Fruit fly (Drosophila melanogaster) whole organism, embryonic: ENCODE data around the gene Prp3.

Source experiments
- Atf6 ChIP-seq: fragments of 200-800 bp; sonication (Bioruptor generic); IDR thresholded peaks from 2 replicates; pipeline ENCODE4 v1.3.6; 2022; ENCODE audit warnings: missing biosample characterization, missing genetic modification characterization
- BtbVII ChIP-seq: fragments of 200-800 bp; sonication (Bioruptor generic); optimal IDR thresholded peaks from 3 replicates; lab custom pipeline; 2017; ENCODE audit warnings: missing biosample characterization, mild to moderate bottlenecking, missing genetic modification characterization
- CG10147 ChIP-seq: fragments of 200-800 bp; sonication (Bioruptor generic); optimal IDR thresholded peaks from 2 replicates; lab custom pipeline; 2019; ENCODE audit warnings: missing biosample characterization, mild to moderate bottlenecking, missing genetic modification characterization, moderate library complexity
- CG12155 ChIP-seq: fragments of 200-800 bp; sonication (Bioruptor generic); optimal IDR thresholded peaks from 3 replicates; lab custom pipeline; 2016; ENCODE audit warnings: missing biosample characterization, missing genetic modification characterization
- CG12744 ChIP-seq: fragments of 200-800 bp; sonication (Bioruptor generic); optimal IDR thresholded peaks from 2 replicates; lab custom pipeline; 2016; ENCODE audit warnings: missing biosample characterization, missing genetic modification characterization
- CG12769 ChIP-seq: fragments of 200-800 bp; sonication (Bioruptor generic); optimal IDR thresholded peaks from 2 replicates; lab custom pipeline; 2019; ENCODE audit warnings: missing biosample characterization, mild to moderate bottlenecking, missing genetic modification characterization, moderate library complexity
- CG17328 ChIP-seq: fragments of 200-800 bp; sonication (Bioruptor generic); IDR thresholded peaks from 2 replicates; pipeline ENCODE4 v1.3.6; 2022; ENCODE audit warnings: missing biosample characterization, missing genetic modification characterization
- CG17612 ChIP-seq: fragments of 200-800 bp; sonication (Bioruptor generic); IDR thresholded peaks from 2 replicates; pipeline ENCODE4 v1.3.6; 2022; ENCODE audit warnings: missing biosample characterization, missing genetic modification characterization
- CG18619 ChIP-seq: fragments of 200-800 bp; sonication (Bioruptor generic); optimal IDR thresholded peaks from 3 replicates; lab custom pipeline; 2017; ENCODE audit warnings: missing biosample characterization, mild to moderate bottlenecking, missing genetic modification characterization
- CG30431 ChIP-seq: fragments of 200-800 bp; sonication (Bioruptor generic); optimal IDR thresholded peaks from 2 replicates; lab custom pipeline; 2017; ENCODE audit warnings: missing biosample characterization, missing genetic modification characterization
- CG32772 ChIP-seq: fragments of 200-800 bp; sonication (Bioruptor generic); IDR thresholded peaks from 2 replicates; pipeline ENCODE4 v1.3.6; 2022; ENCODE audit warnings: missing biosample characterization, missing genetic modification characterization
- CG4328 ChIP-seq: fragments of 200-800 bp; sonication (Bioruptor generic); optimal IDR thresholded peaks from 3 replicates; lab custom pipeline; 2017; ENCODE audit warnings: missing biosample characterization, missing genetic modification reagents, missing genetic modification characterization
- CG4424 ChIP-seq: fragments of 200-800 bp; sonication (Bioruptor generic); optimal IDR thresholded peaks from 3 replicates; lab custom pipeline; 2016; ENCODE audit warnings: missing biosample characterization, missing genetic modification characterization
- CG4820 ChIP-seq: fragments of 200-800 bp; sonication (Bioruptor generic); optimal IDR thresholded peaks from 3 replicates; lab custom pipeline; 2016; ENCODE audit warnings: missing biosample characterization, missing genetic modification characterization
- CG6654 ChIP-seq: fragments of 200-800 bp; sonication (Bioruptor generic); optimal IDR thresholded peaks from 2 replicates; lab custom pipeline; 2017; ENCODE audit warnings: missing biosample characterization, mild to moderate bottlenecking, missing genetic modification characterization
- CG7963 ChIP-seq: fragments of 200-800 bp; sonication (Bioruptor generic); IDR thresholded peaks from 3 replicates; pipeline ENCODE4 v1.3.6; 2022; ENCODE audit warnings: missing biosample characterization, missing genetic modification characterization; ENCODE audit not compliant: partially characterized antibody
- CG9215 ChIP-seq: fragments of 200-800 bp; sonication (Bioruptor generic); IDR thresholded peaks from 2 replicates; pipeline ENCODE4 v1.3.6; 2022; ENCODE audit warnings: missing biosample characterization, missing genetic modification characterization
- CG9727 ChIP-seq: fragments of 200-800 bp; sonication (Bioruptor generic); optimal IDR thresholded peaks from 3 replicates; lab custom pipeline; 2017; ENCODE audit warnings: missing biosample characterization, mild to moderate bottlenecking, missing genetic modification characterization
- Camta ChIP-seq: fragments of 200-800 bp; sonication (Bioruptor generic); optimal IDR thresholded peaks from 2 replicates; lab custom pipeline; 2016; ENCODE audit warnings: missing biosample characterization, missing genetic modification characterization
- CkIIα-i1 ChIP-seq: fragments of 200-800 bp; sonication (Bioruptor generic); IDR thresholded peaks from 2 replicates; pipeline ENCODE4 v1.3.6; 2022; ENCODE audit warnings: missing biosample characterization, missing genetic modification characterization
- CoRest ChIP-seq: fragments of 200-800 bp; sonication (Bioruptor generic); optimal IDR thresholded peaks from 3 replicates; lab custom pipeline; 2018; ENCODE audit warnings: missing biosample characterization, mild to moderate bottlenecking, missing genetic modification characterization, moderate library complexity
- Dp ChIP-seq: fragments of 200-800 bp; sonication (Bioruptor generic); optimal IDR thresholded peaks from 2 replicates; lab custom pipeline; 2018; ENCODE audit warnings: missing biosample characterization, mild to moderate bottlenecking, missing genetic modification characterization, moderate library complexity
- E2f1 ChIP-seq: fragments of 200-800 bp; sonication (Bioruptor generic); IDR thresholded peaks from 2 replicates; pipeline ENCODE4 v1.3.6; 2022; ENCODE audit warnings: missing biosample characterization, missing genetic modification characterization
- MBD-R2 ChIP-seq: fragments of 200-800 bp; sonication (Bioruptor generic); IDR thresholded peaks from 2 replicates; pipeline ENCODE4 v1.3.6; 2022; ENCODE audit warnings: missing biosample characterization, missing genetic modification characterization
- Nf-YC ChIP-seq: fragments of 200-800 bp; optimal IDR thresholded peaks from 3 replicates; lab custom pipeline; 2019; ENCODE audit warnings: missing biosample characterization, mild to moderate bottlenecking, missing genetic modification characterization, moderate library complexity
- Trl ChIP-seq, 3 experiments: fragments of >200 bp in 2 of 3; fragments of 200-800 bp in 1 of 3; sonication (Bioruptor generic) in 1 of 3; optimal IDR thresholded peaks; 2 replicates in 1 of 3; 3 replicates in 2 of 3; lab custom pipeline; 2016 to 2017; ENCODE audit warnings: missing biosample characterization in 1 of 3, missing genetic modification characterization in 1 of 3
- Usf ChIP-seq: fragments of 200-800 bp; sonication (Bioruptor generic); optimal IDR thresholded peaks from 2 replicates; lab custom pipeline; 2017; ENCODE audit warnings: missing genotype, missing biosample characterization, missing genetic modification characterization
- Vsx1 ChIP-seq: fragments of 200-800 bp; sonication (Bioruptor generic); optimal IDR thresholded peaks from 2 replicates; lab custom pipeline; 2017; ENCODE audit warnings: missing biosample characterization, mild to moderate bottlenecking, missing genetic modification characterization, missing genetic modification reagents
- cas ChIP-seq: fragments of 200-800 bp; sonication (Bioruptor generic); IDR thresholded peaks from 2 replicates; pipeline ENCODE4 v1.3.6; 2022; ENCODE audit warnings: missing biosample characterization, missing genetic modification characterization
- dan ChIP-seq: fragments of 200-800 bp; sonication (Bioruptor generic); IDR thresholded peaks from 2 replicates; pipeline ENCODE4 v1.3.6; 2022; ENCODE audit warnings: missing biosample characterization, missing genetic modification characterization
- dmrt11E ChIP-seq: fragments of 200-800 bp; sonication (Bioruptor generic); optimal IDR thresholded peaks from 3 replicates; lab custom pipeline; 2018; ENCODE audit warnings: missing biosample characterization, mild to moderate bottlenecking, missing genetic modification characterization, moderate library complexity
- emc ChIP-seq: fragments of 200-800 bp; sonication (Bioruptor generic); optimal IDR thresholded peaks from 2 replicates; lab custom pipeline; 2016; ENCODE audit warnings: missing biosample characterization, missing genetic modification characterization
- eyg ChIP-seq: fragments of 200-800 bp; sonication (Bioruptor generic); optimal IDR thresholded peaks from 3 replicates; lab custom pipeline; 2016; ENCODE audit warnings: missing biosample characterization, missing genetic modification characterization
- fd64A ChIP-seq: fragments of 200-800 bp; sonication (Bioruptor generic); optimal IDR thresholded peaks from 3 replicates; lab custom pipeline; 2018; ENCODE audit warnings: missing biosample characterization, mild to moderate bottlenecking, missing genetic modification characterization
- ftz-f1 ChIP-seq: fragments of 200-800 bp; sonication (Bioruptor generic); optimal IDR thresholded peaks from 2 replicates; lab custom pipeline; 2016; ENCODE audit warnings: missing biosample characterization, missing genetic modification characterization
- insv ChIP-seq, 2 experiments: fragments of 200-800 bp; sonication (Bioruptor generic); optimal IDR thresholded peaks; 3 replicates each; lab custom pipeline; 2016 to 2018; ENCODE audit warnings: missing biosample characterization in 2 of 2, missing genetic modification characterization in 2 of 2
- jumu ChIP-seq: fragments of 200-800 bp; sonication (Bioruptor generic); optimal IDR thresholded peaks from 3 replicates; lab custom pipeline; 2016; ENCODE audit warnings: missing biosample characterization, missing genetic modification characterization
- lola ChIP-seq, 3 experiments: fragments of >200 bp in 2 of 3; fragments of 200-800 bp in 1 of 3; sonication (Bioruptor generic) in 1 of 3; optimal IDR thresholded peaks; 2 replicates each; lab custom pipeline; 2017 to 2019; ENCODE audit warnings: missing biosample characterization in 3 of 3, missing genetic modification characterization in 3 of 3, mild to moderate bottlenecking in 1 of 3, moderate library complexity in 1 of 3
- rib ChIP-seq: fragments of 200-800 bp; sonication (Bioruptor generic); IDR thresholded peaks from 2 replicates; pipeline ENCODE4 v1.3.6; 2022; ENCODE audit warnings: missing biosample characterization, missing genetic modification characterization
- slp2 ChIP-seq: fragments of 200-800 bp; sonication (Bioruptor generic); optimal IDR thresholded peaks from 2 replicates; lab custom pipeline; 2016; ENCODE audit warnings: missing biosample characterization, missing genetic modification characterization
- tgo ChIP-seq: fragments of 200-800 bp; sonication (Bioruptor generic); IDR thresholded peaks from 3 replicates; pipeline ENCODE4 v1.3.6; 2022; ENCODE audit warnings: missing biosample characterization, missing genetic modification characterization
- tll ChIP-seq, 2 experiments: fragments of 200-800 bp in 1 of 2; fragments of >200 bp in 1 of 2; sonication (Bioruptor generic) in 1 of 2; optimal IDR thresholded peaks; 2 replicates each; lab custom pipeline; 2017 to 2019; ENCODE audit warnings: missing biosample characterization in 2 of 2, missing genetic modification characterization in 2 of 2, mild to moderate bottlenecking in 1 of 2, moderate library complexity in 1 of 2
- unc-4 ChIP-seq: fragments of 200-800 bp; sonication (Bioruptor generic); IDR thresholded peaks from 2 replicates; pipeline ENCODE4 v1.3.6; 2022; ENCODE audit warnings: missing biosample characterization, missing genetic modification characterization; ENCODE audit not compliant: partially characterized antibody
- vfl ChIP-seq: fragments of 200-800 bp; sonication (Bioruptor generic); optimal IDR thresholded peaks from 2 replicates; lab custom pipeline; 2016; ENCODE audit warnings: missing biosample characterization, missing genetic modification characterization
- wdn ChIP-seq: fragments of 200-800 bp; sonication (Bioruptor generic); IDR thresholded peaks from 2 replicates; pipeline ENCODE4 v1.3.6; 2022; ENCODE audit warnings: missing biosample characterization, missing genetic modification characterization
- zen2 ChIP-seq: fragments of 200-800 bp; sonication (Bioruptor generic); IDR thresholded peaks from 3 replicates; pipeline ENCODE4 v1.3.6; 2022; ENCODE audit warnings: missing biosample characterization, missing genetic modification characterization; ENCODE audit not compliant: partially characterized antibody
- zf30C ChIP-seq: fragments of 200-800 bp; sonication (Bioruptor generic); optimal IDR thresholded peaks from 3 replicates; lab custom pipeline; 2018; ENCODE audit warnings: missing biosample characterization, mild to moderate bottlenecking, missing genetic modification characterization

The Prp3 gene

DNA sequence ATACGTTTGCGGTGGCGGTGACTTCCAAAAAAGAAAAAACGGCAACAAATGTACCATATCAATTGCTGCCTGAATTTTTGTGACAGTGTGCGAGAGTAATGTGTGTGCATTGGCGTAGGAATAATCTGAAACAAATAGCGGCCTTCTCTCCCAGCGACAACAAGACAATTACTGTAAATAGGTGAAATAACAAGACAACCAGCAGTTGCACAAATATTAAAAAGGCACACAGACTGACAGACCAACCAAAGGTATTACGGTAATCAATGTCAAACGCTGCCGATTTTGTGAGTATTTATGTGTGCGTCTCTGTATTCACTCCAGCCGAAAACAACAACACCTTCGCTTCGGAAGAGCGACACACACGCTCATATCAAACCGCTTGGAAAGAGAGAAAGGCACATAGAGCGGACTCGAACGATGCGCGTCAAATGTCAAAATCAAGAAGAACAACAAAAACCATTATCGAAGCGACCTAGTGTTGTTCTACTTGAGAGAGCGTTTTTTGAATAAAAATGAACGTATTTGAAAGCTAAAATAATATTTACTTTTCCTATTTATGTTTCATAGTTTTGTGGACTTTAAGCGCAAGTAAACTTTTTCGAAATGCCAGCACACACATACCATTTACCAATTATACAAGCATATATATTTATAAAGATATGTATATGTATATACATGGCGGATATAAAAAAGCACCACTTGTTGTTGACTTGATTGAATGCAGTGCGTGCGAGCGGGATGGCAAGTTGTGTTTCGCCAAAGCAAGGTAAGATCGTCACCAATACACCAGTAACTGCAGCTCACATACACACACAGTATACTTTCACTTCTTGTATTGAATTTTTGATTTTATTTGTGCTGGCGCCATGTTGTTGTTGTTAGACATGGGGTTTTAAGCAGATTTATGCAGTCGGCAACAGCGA, 3.1 kb upstream of the Prp3 start (continued):
- TF ChIP-seq CG17328: peak; percentile 53
- peak in 1 of 2 experiments; percentile 61 for TF ChIP-seq tll (GFP tag; optimal IDR thresholded peaks at IDR 0.05; lab: Kevin White, UChicago)
- TF ChIP-seq CG10147 (GFP tag; lab: Kevin White, UChicago): no peak
- TF ChIP-seq CG12744 (GFP tag; lab: Kevin White, UChicago): peak; percentile 27
- TF ChIP-seq wdn: peak; percentile 64; the same call in 1 of the 2 replicates
- TF ChIP-seq MBD-R2 (GFP tag; lab: Robert Waterston, UW): peak; percentile 12; the same call in 1 of the 2 replicates
- peak; percentile 69 for TF ChIP-seq zf30C
- TF ChIP-seq Usf (GFP tag; lab: Kevin White, UChicago): no peak
- TF ChIP-seq CG9215 (GFP tag; lab: Robert Waterston, UW): no peak
- TF ChIP-seq insv (GFP tag; optimal IDR thresholded peaks at IDR 0.05; lab: Kevin White, UChicago): peak in 1 of 2 experiments; percentile 43
- TF ChIP-seq lola (GFP tag; optimal IDR thresholded peaks at IDR 0.05; lab: Kevin White, UChicago): peak in 1 of 3 experiments; percentile 56
- TF ChIP-seq zen2 (GFP tag; lab: Robert Waterston, UW): no peak
- peak; percentile 14 for TF ChIP-seq CG12155 (GFP tag; lab: Kevin White, UChicago)
- peak; percentile 72 for TF ChIP-seq ftz-f1
- peak; percentile 58 for TF ChIP-seq CG18619 (GFP tag; lab: Kevin White, UChicago)
- TF ChIP-seq CG7963: no peak
- TF ChIP-seq Vsx1 (GFP tag; lab: Kevin White, UChicago): peak; percentile 86
- peak; percentile 58 for TF ChIP-seq CG4424 (GFP tag; lab: Kevin White, UChicago)
- TF ChIP-seq CG17612 (GFP tag; lab: Robert Waterston, UW): no peak; the same call in 1 of the 2 replicates
- peak; percentile 52 for TF ChIP-seq dmrt11E (tag; lab: Kevin White, UChicago)
- TF ChIP-seq vfl (GFP tag; lab: Kevin White, UChicago): no peak
- no peak for TF ChIP-seq CG30431 (GFP tag; lab: Kevin White, UChicago)
- TF ChIP-seq rib: 0 out of 2 replicates have a peak, but pooled peaks have one; percentile 22
- peak; percentile 37 for TF ChIP-seq jumu (GFP tag; lab: Kevin White, UChicago)
- peak; percentile 66 to 86 for TF ChIP-seq Trl (optimal IDR thresholded peaks at IDR 0.05; lab: Kevin White, UChicago)
- TF ChIP-seq Trl (GFP tag; optimal IDR thresholded peaks at IDR 0.05; lab: Kevin White, UChicago): peak; percentile 77
- peak; percentile 52 for TF ChIP-seq Camta
- TF ChIP-seq CG9727: peak; percentile 66
- peak; percentile 42 for TF ChIP-seq Nf-YC (tag; lab: Kevin White, UChicago)
- TF ChIP-seq slp2 (GFP tag; lab: Kevin White, UChicago): no peak
- TF ChIP-seq E2f1: peak; percentile 57; the same call in 1 of the 2 replicates
- peak; percentile 32 for TF ChIP-seq emc
- peak; percentile 26 for TF ChIP-seq CG4820 (GFP tag; lab: Kevin White, UChicago)
- no peak for TF ChIP-seq unc-4
- no peak for TF ChIP-seq CG32772 (GFP tag; lab: Robert Waterston, UW)
- TF ChIP-seq cas: no peak
- TF ChIP-seq CoRest (tag; lab: Kevin White, UChicago): peak; percentile 40
- no peak for TF ChIP-seq dan (GFP tag; lab: Robert Waterston, UW)
- peak; percentile 69 for TF ChIP-seq CG12769 (tag; lab: Kevin White, UChicago)
- TF ChIP-seq CG4328 (GFP tag; lab: Kevin White, UChicago): peak; percentile 74
- TF ChIP-seq CG6654: no peak
- no peak for TF ChIP-seq CkIIα-i1 (GFP tag; lab: Robert Waterston, UW)
- TF ChIP-seq eyg (GFP tag; lab: Kevin White, UChicago): peak; percentile 72
- TF ChIP-seq Dp (GFP tag; lab: Kevin White, UChicago): no peak
- peak; percentile 77 for TF ChIP-seq BtbVII (GFP tag; lab: Kevin White, UChicago)
- peak; percentile 83 for TF ChIP-seq fd64A (GFP tag; lab: Kevin White, UChicago)
- no peak for TF ChIP-seq tgo
- TF ChIP-seq Atf6 (GFP tag; lab: Robert Waterston, UW): peak; percentile 67
